Fruit fly (Drosophila melanogaster) whole organism, pupa: ENCODE data around the gene CG7548.

ENCODE experiments used
- CG10348 ChIP-seq: fragments of 200-800 bp; sonication (Bioruptor generic); IDR thresholded peaks from 2 replicates; pipeline ENCODE4 v1.3.6; 2022; ENCODE audit warnings: missing biosample characterization, missing genetic modification characterization
- CG12605 ChIP-seq: fragments of 200-800 bp; sonication (Bioruptor generic); IDR thresholded peaks from 2 replicates; pipeline ENCODE4 v1.3.6; 2022; ENCODE audit warnings: missing biosample characterization, missing genetic modification characterization
- CG13204 ChIP-seq: fragments of 200-800 bp; sonication (Bioruptor generic); optimal IDR thresholded peaks from 2 replicates; lab custom pipeline; 2018; ENCODE audit warnings: missing biosample characterization, mild to moderate bottlenecking, missing genetic modification characterization, moderate library complexity
- CG14655 ChIP-seq: fragments of 200-800 bp; sonication (Bioruptor generic); optimal IDR thresholded peaks from 3 replicates; lab custom pipeline; 2017; ENCODE audit warnings: mild to moderate bottlenecking, missing biosample characterization, missing genetic modification reagents, missing genetic modification characterization
- CG15710 ChIP-seq: fragments of 200-800 bp; sonication (Bioruptor generic); optimal IDR thresholded peaks from 2 replicates; lab custom pipeline; 2018; ENCODE audit warnings: missing biosample characterization, mild to moderate bottlenecking, missing genetic modification characterization, moderate library complexity
- CG17806 ChIP-seq: fragments of 200-800 bp; sonication (Bioruptor generic); optimal IDR thresholded peaks from 2 replicates; lab custom pipeline; 2018; ENCODE audit warnings: missing biosample characterization, mild to moderate bottlenecking, missing genetic modification characterization, moderate library complexity
- CG32121 ChIP-seq: fragments of 200-800 bp; sonication (Bioruptor generic); IDR thresholded peaks from 2 replicates; pipeline ENCODE4 v1.3.6; 2022; ENCODE audit warnings: missing biosample characterization, missing genetic modification characterization
- CG4496 ChIP-seq: fragments of 200-800 bp; sonication (Bioruptor generic); IDR thresholded peaks from 3 replicates; pipeline ENCODE4 v1.3.6; 2022; ENCODE audit warnings: missing biosample characterization, missing genetic modification characterization
- CG8159 ChIP-seq: fragments of 200-800 bp; sonication (Bioruptor generic); optimal IDR thresholded peaks from 3 replicates; lab custom pipeline; 2018; ENCODE audit warnings: missing biosample characterization, mild to moderate bottlenecking, missing genetic modification characterization, moderate library complexity
- CG8301 ChIP-seq: fragments of 200-800 bp; sonication (Bioruptor generic); optimal IDR thresholded peaks from 2 replicates; lab custom pipeline; 2018; ENCODE audit warnings: missing biosample characterization, mild to moderate bottlenecking, missing genetic modification characterization
- CG9948 ChIP-seq: fragments of 200-800 bp; sonication (Bioruptor generic); optimal IDR thresholded peaks from 2 replicates; lab custom pipeline; 2018; ENCODE audit warnings: missing biosample characterization, mild to moderate bottlenecking, missing genetic modification characterization, moderate library complexity
- D1 ChIP-seq: fragments of 200-800 bp; sonication (Bioruptor generic); optimal IDR thresholded peaks from 2 replicates; lab custom pipeline; 2018; ENCODE audit warnings: missing biosample characterization, mild to moderate bottlenecking, missing genetic modification characterization, moderate library complexity
- EcR ChIP-seq: fragments of 200-800 bp; sonication (Bioruptor generic); optimal IDR thresholded peaks from 3 replicates; lab custom pipeline; 2019; ENCODE audit warnings: missing biosample characterization, missing genetic modification characterization, mild to moderate bottlenecking, moderate library complexity, missing genetic modification reagents
- Ets98B ChIP-seq: fragments of 200-800 bp; sonication (Bioruptor generic); IDR thresholded peaks from 2 replicates; pipeline ENCODE4 v1.3.6; 2022; ENCODE audit warnings: missing biosample characterization, missing genetic modification characterization
- Pif1A ChIP-seq: fragments of 200-800 bp; sonication (Bioruptor generic); optimal IDR thresholded peaks from 3 replicates; lab custom pipeline; 2016; ENCODE audit warnings: missing biosample characterization, missing genetic modification characterization
- Pif1B ChIP-seq: fragments of 200-800 bp; sonication (Bioruptor generic); optimal IDR thresholded peaks from 3 replicates; lab custom pipeline; 2016; ENCODE audit warnings: missing biosample characterization, missing genetic modification characterization
- Snoo ChIP-seq: fragments of 200-800 bp; sonication (Bioruptor generic); optimal IDR thresholded peaks from 3 replicates; lab custom pipeline; 2017; ENCODE audit warnings: missing biosample characterization, mild to moderate bottlenecking, missing genetic modification characterization, inconsistent platforms
- fd96Ca ChIP-seq: fragments of 200-800 bp; sonication (Bioruptor generic); IDR thresholded peaks from 3 replicates; pipeline ENCODE4 v1.3.6; 2022; ENCODE audit warnings: missing biosample characterization, missing genetic modification characterization
- gl ChIP-seq: fragments of 200-800 bp; sonication (Bioruptor generic); optimal IDR thresholded peaks from 2 replicates; lab custom pipeline; 2018; ENCODE audit warnings: missing biosample characterization, mild to moderate bottlenecking, missing genetic modification characterization
- rn ChIP-seq: fragments of 200-800 bp; sonication (Bioruptor generic); IDR thresholded peaks from 2 replicates; pipeline ENCODE4 v1.3.6; 2022; ENCODE audit warnings: missing biosample characterization, missing genetic modification characterization

Gene CG7548

dm6 chr3L:7470202-7470601, 35.8 kb downstream of the CG7548 start, which contains the start of gene CG8543:
Gene CG8543 (minus strand): TSS chr3L:7470302.
- TF ChIP-seq CG12605: no peak
- TF ChIP-seq CG8159: no peak
- no peak for TF ChIP-seq CG4496 (GFP tag; lab: Robert Waterston, UW)
- TF ChIP-seq Ets98B (GFP tag; lab: Robert Waterston, UW): no peak
- no peak for TF ChIP-seq gl
- TF ChIP-seq CG32121 (GFP tag; lab: Robert Waterston, UW): no peak
- no peak for TF ChIP-seq CG15710 (tag; lab: Kevin White, UChicago)
- TF ChIP-seq CG13204 (GFP tag; lab: Kevin White, UChicago): no peak
- no peak for TF ChIP-seq CG10348 (GFP tag; lab: Robert Waterston, UW)
- TF ChIP-seq rn (GFP tag; lab: Robert Waterston, UW): no peak
- no peak for TF ChIP-seq EcR (GFP tag; lab: Kevin White, UChicago)
- TF ChIP-seq CG14655 (GFP tag; lab: Kevin White, UChicago): no peak
- TF ChIP-seq Pif1A (GFP tag; lab: Kevin White, UChicago): no peak
- no peak for TF ChIP-seq fd96Ca (GFP tag; lab: Robert Waterston, UW)
- no peak for TF ChIP-seq CG9948 (tag; lab: Kevin White, UChicago)

dm6 chr3L:7465209-7465608, 40.8 kb downstream of the CG7548 start, which contains the start of the genes CG42660, CG42661 and Tsp66A:
Gene CG42660 (plus strand): TSS chr3L:7465509.
Gene CG42661 (plus strand): TSS chr3L:7465509.
Gene Tsp66A (plus strand): TSS chr3L:7465509.
- TF ChIP-seq CG14655 (GFP tag; lab: Kevin White, UChicago) (no peak), CG8159 (no peak), EcR (GFP tag; lab: Kevin White, UChicago) (no peak), gl (no peak), Snoo (tag; lab: Kevin White, UChicago) (no peak), Ets98B (GFP tag; lab: Robert Waterston, UW) (no peak), CG32121 (GFP tag; lab: Robert Waterston, UW) (no peak), Pif1A (GFP tag; lab: Kevin White, UChicago) (no peak), CG4496 (GFP tag; lab: Robert Waterston, UW) (no peak), CG10348 (GFP tag; lab: Robert Waterston, UW) (no peak), CG8301 (tag; lab: Kevin White, UChicago) (no peak), rn (GFP tag; lab: Robert Waterston, UW) (no peak), CG9948 (tag; lab: Kevin White, UChicago) (no peak), fd96Ca (GFP tag; lab: Robert Waterston, UW) (no peak), CG15710 (tag; lab: Kevin White, UChicago) (no peak), CG17806 (tag; lab: Kevin White, UChicago) (no peak), CG12605 (no peak), CG13204 (GFP tag; lab: Kevin White, UChicago) (no peak), D1 (tag; lab: Kevin White, UChicago) (no peak)

DNA sequence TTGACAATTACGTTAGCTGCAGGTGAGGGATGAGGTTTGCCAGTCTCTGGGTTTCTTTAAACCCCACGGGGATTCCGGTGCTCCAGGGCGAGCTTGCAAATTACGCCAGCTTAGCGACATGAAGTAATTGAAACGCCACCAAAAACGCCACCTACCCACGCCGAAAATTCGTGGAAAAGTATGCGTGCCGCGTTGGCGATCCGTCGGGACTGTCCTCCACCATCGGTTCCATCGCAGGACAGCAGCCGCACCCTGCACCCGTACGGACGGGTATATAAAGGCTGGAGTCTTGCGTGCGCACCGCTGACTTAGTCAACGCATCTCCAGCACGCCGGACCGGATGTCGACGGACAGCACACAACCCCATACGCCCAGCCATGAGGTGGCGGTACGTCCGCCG, 50.2 kb downstream of the CG7548 start, which contains the start of gene ppk26:
Gene ppk26, plus strand, starts transcription at position 301 of the 400 bp plus-strand sequence.
- TF ChIP-seq rn (GFP tag; lab: Robert Waterston, UW) (no peak), CG12605 (no peak), CG9948 (tag; lab: Kevin White, UChicago) (no peak), CG13204 (GFP tag; lab: Kevin White, UChicago) (no peak), D1 (tag; lab: Kevin White, UChicago) (no peak), gl (no peak), EcR (GFP tag; lab: Kevin White, UChicago) (no peak), CG8159 (no peak), Pif1B (GFP tag; lab: Kevin White, UChicago) (no peak), CG10348 (GFP tag; lab: Robert Waterston, UW) (no peak), fd96Ca (GFP tag; lab: Robert Waterston, UW) (no peak), Pif1A (GFP tag; lab: Kevin White, UChicago) (no peak), CG4496 (GFP tag; lab: Robert Waterston, UW) (no peak), Ets98B (GFP tag; lab: Robert Waterston, UW) (no peak)
- TF ChIP-seq, all 21 proteins: peak for 0
